Fruit fly (Drosophila melanogaster) whole organism, prepupa: Measurements from ENCODE around the gene T48.

Experiments used
- CG11294 ChIP-seq: fragments of 200-800 bp; sonication (Bioruptor generic); IDR thresholded peaks from 2 replicates; pipeline ENCODE4 v1.3.6; 2022; ENCODE audit warnings: missing biosample characterization, missing genetic modification characterization
- CG11762 ChIP-seq: fragments of 200-800 bp; sonication (Bioruptor generic); optimal IDR thresholded peaks from 3 replicates; lab custom pipeline; 2016; ENCODE audit warnings: missing biosample characterization, missing genetic modification characterization; ENCODE audit not compliant: insufficient read depth
- CG11902 ChIP-seq: fragments of 200-800 bp; sonication (Bioruptor generic); optimal IDR thresholded peaks from 3 replicates; lab custom pipeline; 2016; ENCODE audit warnings: missing biosample characterization, missing genetic modification characterization
- CG15336 ChIP-seq: fragments of 200-800 bp; sonication (Bioruptor generic); IDR thresholded peaks from 2 replicates; pipeline ENCODE4 v1.3.6; 2022; ENCODE audit warnings: missing biosample characterization, missing genetic modification characterization
- CG1621 ChIP-seq: fragments of 200-800 bp; sonication (Bioruptor generic); optimal IDR thresholded peaks from 3 replicates; lab custom pipeline; 2018; ENCODE audit warnings: missing biosample characterization, mild to moderate bottlenecking, missing genetic modification characterization
- CG16779 ChIP-seq: fragments of 200-800 bp; sonication (Bioruptor generic); optimal IDR thresholded peaks from 3 replicates; lab custom pipeline; 2017; ENCODE audit warnings: missing biosample characterization, mild to moderate bottlenecking, missing genetic modification characterization
- CG3032 ChIP-seq: fragments of 200-800 bp; optimal IDR thresholded peaks from 2 replicates; lab custom pipeline; 2019; ENCODE audit warnings: missing biosample characterization, mild to moderate bottlenecking, missing genetic modification characterization, moderate library complexity
- CG31627 ChIP-seq: fragments of 200-800 bp; sonication (Bioruptor generic); optimal IDR thresholded peaks from 3 replicates; lab custom pipeline; 2016; ENCODE audit warnings: missing biosample characterization, missing genetic modification characterization
- CG32006 ChIP-seq: fragments of 200-800 bp; sonication (Bioruptor generic); optimal IDR thresholded peaks from 3 replicates; lab custom pipeline; 2017; ENCODE audit warnings: missing biosample characterization, mild to moderate bottlenecking, missing genetic modification characterization
- CG34406 ChIP-seq: fragments of 200-800 bp; sonication (Bioruptor generic); optimal IDR thresholded peaks from 3 replicates; lab custom pipeline; 2016; ENCODE audit warnings: missing biosample characterization, missing genetic modification characterization
- CG6163 ChIP-seq: fragments of 200-800 bp; sonication (Bioruptor generic); IDR thresholded peaks from 3 replicates; pipeline ENCODE4 v1.3.6; 2022; ENCODE audit warnings: missing biosample characterization, missing genetic modification characterization
- CG6276 ChIP-seq: fragments of 200-800 bp; sonication (Bioruptor generic); optimal IDR thresholded peaks from 2 replicates; lab custom pipeline; 2017; ENCODE audit warnings: missing biosample characterization, mild to moderate bottlenecking, missing genetic modification characterization
- CG6792 ChIP-seq: fragments of 200-800 bp; sonication (Bioruptor generic); optimal IDR thresholded peaks from 3 replicates; lab custom pipeline; 2016; ENCODE audit warnings: missing biosample characterization, missing genetic modification characterization
- CG6808 ChIP-seq: fragments of 200-800 bp; sonication (Bioruptor generic); optimal IDR thresholded peaks from 3 replicates; lab custom pipeline; 2017; ENCODE audit warnings: missing biosample characterization, missing genetic modification characterization, mild to moderate bottlenecking, moderate library complexity, missing genetic modification reagents
- CG8119 ChIP-seq: fragments of 200-800 bp; sonication (Bioruptor generic); IDR thresholded peaks from 3 replicates; pipeline ENCODE4 v1.3.6; 2022; ENCODE audit warnings: missing biosample characterization, missing genetic modification characterization
- CG8632 ChIP-seq: fragments of 200-800 bp; sonication (Bioruptor generic); optimal IDR thresholded peaks from 3 replicates; lab custom pipeline; 2016; ENCODE audit warnings: missing biosample characterization, missing genetic modification characterization
- CG9139 ChIP-seq: fragments of 200-800 bp; sonication (Bioruptor generic); optimal IDR thresholded peaks from 3 replicates; lab custom pipeline; 2017; ENCODE audit warnings: missing biosample characterization, mild to moderate bottlenecking, missing genetic modification characterization
- Eip75B ChIP-seq: fragments of 200-800 bp; sonication (Bioruptor generic); optimal IDR thresholded peaks from 3 replicates; lab custom pipeline; 2016; ENCODE audit warnings: missing biosample characterization, missing genetic modification characterization
- Eip78C ChIP-seq: fragments of 200-800 bp; sonication (Bioruptor generic); peaks from one replicate; lab custom pipeline; 2016; ENCODE audit warnings: missing biosample characterization, missing genetic modification characterization
- Eip93F ChIP-seq: fragments of 200-800 bp; sonication (Bioruptor generic); optimal IDR thresholded peaks from 2 replicates; lab custom pipeline; 2016; ENCODE audit warnings: missing biosample characterization, mild to moderate bottlenecking, missing genetic modification characterization
- Ets21C ChIP-seq: fragments of 200-800 bp; sonication (Bioruptor generic); optimal IDR thresholded peaks from 3 replicates; lab custom pipeline; 2016; ENCODE audit warnings: missing biosample characterization, missing genetic modification characterization
- Ets96B ChIP-seq: fragments of 200-800 bp; optimal IDR thresholded peaks from 2 replicates; lab custom pipeline; 2019; ENCODE audit warnings: missing biosample characterization, mild to moderate bottlenecking, missing genetic modification characterization, moderate library complexity
- Gug ChIP-seq: fragments of 200-800 bp; sonication (Bioruptor generic); IDR thresholded peaks from 2 replicates; pipeline ENCODE4 v1.3.6; 2022; ENCODE audit warnings: missing biosample characterization, missing genetic modification characterization
- Hr38 ChIP-seq: sonication (Bioruptor generic); optimal IDR thresholded peaks from 2 replicates; lab custom pipeline; 2016; ENCODE audit warnings: missing biosample characterization, missing genetic modification characterization
- Hr39 ChIP-seq: fragments of 200-800 bp; sonication (Bioruptor generic); optimal IDR thresholded peaks from 2 replicates; lab custom pipeline; 2016; ENCODE audit warnings: missing biosample characterization, missing genetic modification characterization
- Hr4 ChIP-seq: fragments of 200-800 bp; sonication (Bioruptor generic); optimal IDR thresholded peaks from 3 replicates; lab custom pipeline; 2016; ENCODE audit warnings: missing biosample characterization, missing genetic modification characterization
- OdsH ChIP-seq: fragments of 200-800 bp; sonication (Bioruptor generic); optimal IDR thresholded peaks from 3 replicates; lab custom pipeline; 2016; ENCODE audit warnings: missing biosample characterization, missing genetic modification characterization
- Smox ChIP-seq: fragments of 200-800 bp; sonication (Bioruptor generic); optimal IDR thresholded peaks from 3 replicates; lab custom pipeline; 2016; ENCODE audit warnings: missing biosample characterization, missing genetic modification characterization
- Sox102F ChIP-seq: fragments of 200-800 bp; sonication (Bioruptor generic); optimal IDR thresholded peaks from 2 replicates; lab custom pipeline; 2016; ENCODE audit warnings: missing biosample characterization, mild to moderate bottlenecking, missing genetic modification characterization
- Sox14 ChIP-seq: fragments of 200-800 bp; sonication (Bioruptor generic); optimal IDR thresholded peaks from 3 replicates; lab custom pipeline; 2016; ENCODE audit warnings: missing biosample characterization, missing genetic modification characterization
- Sox15 ChIP-seq: fragments of 200-800 bp; sonication (Bioruptor generic); optimal IDR thresholded peaks from 3 replicates; lab custom pipeline; 2016; ENCODE audit warnings: missing biosample characterization, missing genetic modification characterization
- achi ChIP-seq: fragments of 200-800 bp; sonication (Bioruptor generic); optimal IDR thresholded peaks from 3 replicates; lab custom pipeline; 2016; ENCODE audit warnings: missing biosample characterization, missing genetic modification characterization
- acj6 ChIP-seq: fragments of 200-800 bp; sonication (Bioruptor generic); optimal IDR thresholded peaks from 3 replicates; lab custom pipeline; 2016; ENCODE audit warnings: missing biosample characterization, missing genetic modification characterization
- cyc ChIP-seq: fragments of 200-800 bp; sonication (Bioruptor generic); optimal IDR thresholded peaks from 3 replicates; lab custom pipeline; 2016; ENCODE audit warnings: missing biosample characterization, missing genetic modification characterization
- dac ChIP-seq: fragments of 200-800 bp; sonication (Bioruptor generic); optimal IDR thresholded peaks from 2 replicates; lab custom pipeline; 2017; ENCODE audit warnings: missing biosample characterization, mild to moderate bottlenecking, missing genetic modification characterization
- dsx ChIP-seq: fragments of 200-800 bp; optimal IDR thresholded peaks from 3 replicates; lab custom pipeline; 2019; ENCODE audit warnings: missing biosample characterization, mild to moderate bottlenecking, missing genetic modification characterization, moderate library complexity; ENCODE audit not compliant: poor library complexity, severe bottlenecking
- eg ChIP-seq: fragments of 200-800 bp; sonication (Bioruptor generic); IDR thresholded peaks from 3 replicates; pipeline ENCODE4 v1.3.6; 2022; ENCODE audit warnings: missing biosample characterization, missing genetic modification characterization
- esn ChIP-seq: fragments of 200-800 bp; sonication (Bioruptor generic); optimal IDR thresholded peaks from 2 replicates; lab custom pipeline; 2016; ENCODE audit warnings: missing biosample characterization, mild to moderate bottlenecking, missing genetic modification characterization, moderate library complexity
- fd59A ChIP-seq: fragments of 200-800 bp; sonication (Bioruptor generic); optimal IDR thresholded peaks from 2 replicates; lab custom pipeline; 2017; ENCODE audit warnings: missing biosample characterization, mild to moderate bottlenecking, missing genetic modification characterization, missing genetic modification reagents
- fkh ChIP-seq: fragments of 200-800 bp; sonication (Bioruptor generic); optimal IDR thresholded peaks from 3 replicates; lab custom pipeline; 2017; ENCODE audit warnings: missing biosample characterization, mild to moderate bottlenecking, missing genetic modification characterization, moderate library complexity
- lz ChIP-seq: fragments of 200-800 bp; sonication (Bioruptor generic); optimal IDR thresholded peaks from 3 replicates; lab custom pipeline; 2016; ENCODE audit warnings: missing biosample characterization, missing genetic modification characterization
- net ChIP-seq: fragments of 200-800 bp; sonication (Bioruptor generic); optimal IDR thresholded peaks from 3 replicates; lab custom pipeline; 2016; ENCODE audit warnings: missing biosample characterization, missing genetic modification characterization
- pdm3 ChIP-seq: fragments of 200-800 bp; sonication (Bioruptor generic); optimal IDR thresholded peaks from 3 replicates; lab custom pipeline; 2016; ENCODE audit warnings: missing biosample characterization, missing genetic modification characterization
- spab ChIP-seq: fragments of 200-800 bp; sonication (Bioruptor generic); optimal IDR thresholded peaks from 2 replicates; lab custom pipeline; 2017; ENCODE audit warnings: missing biosample characterization, mild to moderate bottlenecking, missing genetic modification characterization, missing genetic modification reagents
- ss ChIP-seq, 2 experiments: fragments of 200-800 bp; sonication (Bioruptor generic); optimal IDR thresholded peaks; 2 replicates in 1 of 2; 3 replicates in 1 of 2; lab custom pipeline; 2017 to 2018; ENCODE audit warnings: mild to moderate bottlenecking in 2 of 2, missing biosample characterization in 2 of 2, missing genetic modification characterization in 2 of 2, moderate library complexity in 1 of 2
- svp ChIP-seq: fragments of 200-800 bp; sonication (Bioruptor generic); peaks from one replicate; lab custom pipeline; 2016; ENCODE audit warnings: missing biosample characterization, missing genetic modification characterization
- topi ChIP-seq: fragments of 200-800 bp; sonication (Bioruptor generic); optimal IDR thresholded peaks from 3 replicates; lab custom pipeline; 2016; ENCODE audit warnings: missing biosample characterization, missing genetic modification characterization

The T48 gene

DNA sequence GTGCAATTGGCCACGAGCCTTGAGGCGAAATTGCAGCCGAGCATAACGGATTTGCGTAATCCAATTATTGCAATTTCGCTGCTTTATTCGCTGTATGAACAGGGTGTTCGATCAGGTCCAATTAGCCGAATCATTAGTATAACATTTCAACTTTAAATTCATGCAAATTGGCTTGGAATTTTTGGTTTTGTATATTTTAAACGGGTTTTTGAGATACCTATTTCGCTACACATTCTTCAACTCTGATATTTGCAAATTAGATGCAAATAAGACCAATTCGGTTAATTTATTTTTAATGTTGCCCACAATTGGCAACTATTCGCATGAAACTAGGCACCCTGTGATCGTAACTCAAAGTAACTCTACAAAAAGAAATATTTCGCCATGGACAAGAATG is 71.9 kb downstream of the T48 start (continued):
- TF ChIP-seq Hr38 (GFP tag; lab: Kevin White, UChicago) (peak; percentile 73), CG11294 (GFP tag; lab: Robert Waterston, UW) (peak; percentile 89), net (GFP tag; lab: Kevin White, UChicago) (peak; percentile 95), CG8632 (peak; percentile 78), CG6163 (GFP tag; lab: Robert Waterston, UW) (peak; percentile 87), esn (GFP tag; lab: Kevin White, UChicago) (peak; percentile 53), cyc (GFP tag; lab: Kevin White, UChicago) (peak; percentile 73), CG3032 (tag; lab: Kevin White, UChicago) (peak; percentile 92), CG1621 (tag; lab: Kevin White, UChicago) (peak; percentile 94), Hr39 (GFP tag; lab: Kevin White, UChicago) (peak; percentile 75), acj6 (peak; percentile 94), CG34406 (peak; percentile 65), CG15336 (GFP tag; lab: Robert Waterston, UW) (peak; percentile 96), Hr4 (GFP tag; lab: Kevin White, UChicago) (peak; percentile 97), dsx (GFP tag; lab: Kevin White, UChicago) (peak; percentile 86), Eip78C (peak; percentile 99), Sox102F (GFP tag; lab: Kevin White, UChicago) (no peak), CG9139 (GFP tag; lab: Kevin White, UChicago) (peak; percentile 28), CG11762 (peak; percentile 95), CG6792 (peak; percentile 81), ss (GFP tag; optimal IDR thresholded peaks at IDR 0.05; lab: Kevin White, UChicago) (peak in 1 of 2 experiments; percentile 68), Gug (GFP tag; lab: Robert Waterston, UW) (peak; percentile 87), OdsH (peak; percentile 97), Eip93F (GFP tag; lab: Kevin White, UChicago) (no peak), CG6276 (GFP tag; lab: Kevin White, UChicago) (peak; percentile 89)

- TF ChIP-seq Eip75B (GFP tag; lab: Kevin White, UChicago) (peak; percentile 47), fd59A (peak; percentile 74), CG9139 (GFP tag; lab: Kevin White, UChicago) (peak; percentile 95), fkh (GFP tag; lab: Kevin White, UChicago) (peak; percentile 73), svp (GFP tag; lab: Kevin White, UChicago) (peak; percentile 91), CG6792 (peak; percentile 86), CG6276 (GFP tag; lab: Kevin White, UChicago) (peak; percentile 92), CG16779 (tag; lab: Kevin White, UChicago) (peak; percentile 91), Hr38 (GFP tag; lab: Kevin White, UChicago) (no peak), Sox15 (GFP tag; lab: Kevin White, UChicago) (peak; percentile 82), CG31627 (GFP tag; lab: Kevin White, UChicago) (peak; percentile 63), CG34406 (peak; percentile 96), Smox (GFP tag; lab: Kevin White, UChicago) (peak; percentile 75), Sox14 (GFP tag; lab: Kevin White, UChicago) (peak; percentile 72), cyc (GFP tag; lab: Kevin White, UChicago) (peak; percentile 72), achi (GFP tag; lab: Kevin White, UChicago) (peak; percentile 94), CG6808 (peak; percentile 81), OdsH (peak; percentile 89), spab (GFP tag; lab: Kevin White, UChicago) (peak; percentile 89), lz (peak; percentile 55), CG1621 (tag; lab: Kevin White, UChicago) (peak; percentile 85), CG8119 (GFP tag; lab: Robert Waterston, UW) (peak; percentile 98), CG6163 (GFP tag; lab: Robert Waterston, UW) (peak; percentile 97), Ets21C (GFP tag; lab: Kevin White, UChicago) (peak; percentile 40), Sox102F (GFP tag; lab: Kevin White, UChicago) (peak; percentile 91), Ets96B (tag; lab: Kevin White, UChicago) (peak; percentile 97), Hr4 (GFP tag; lab: Kevin White, UChicago) (peak; percentile 71), CG32006 (peak; percentile 90), CG11902 (GFP tag; lab: Kevin White, UChicago) (peak; percentile 87), eg (GFP tag; lab: Robert Waterston, UW) (peak; percentile 98), pdm3 (GFP tag; lab: Kevin White, UChicago) (peak; percentile 76), CG11762 (peak; percentile 78), topi (GFP tag; lab: Kevin White, UChicago) (peak; percentile 77), Gug (GFP tag; lab: Robert Waterston, UW) (peak; percentile 89), acj6 (peak; percentile 89), dac (peak; percentile 74), dsx (GFP tag; lab: Kevin White, UChicago) (peak; percentile 95)
These were observed 72.6 kb downstream of the T48 start for dm6 chr3R:26954020-26954672.
